Worm (Caenorhabditis elegans): ENCODE results near the gene B0228.8.

Gene B0228.8

ce11 chrII:7801899-7802298 is 40.6 kb upstream of the B0228.8 start:
- TF ChIP-seq tbx-37 (GFP tag; conservative IDR thresholded peaks at IDR 0.05) = no peak
- no peak for TF ChIP-seq ets-7 (tag; optimal IDR thresholded peaks at IDR 0.05)
- no peak for TF ChIP-seq ceh-13 (GFP tag; optimal IDR thresholded peaks at IDR 0.05)
- no peak for TF ChIP-seq B0310.2 (tag; optimal IDR thresholded peaks at IDR 0.05)
- TF ChIP-seq tbx-11 (GFP tag; IDR thresholded peaks at IDR 0.05) = no peak

DNA sequence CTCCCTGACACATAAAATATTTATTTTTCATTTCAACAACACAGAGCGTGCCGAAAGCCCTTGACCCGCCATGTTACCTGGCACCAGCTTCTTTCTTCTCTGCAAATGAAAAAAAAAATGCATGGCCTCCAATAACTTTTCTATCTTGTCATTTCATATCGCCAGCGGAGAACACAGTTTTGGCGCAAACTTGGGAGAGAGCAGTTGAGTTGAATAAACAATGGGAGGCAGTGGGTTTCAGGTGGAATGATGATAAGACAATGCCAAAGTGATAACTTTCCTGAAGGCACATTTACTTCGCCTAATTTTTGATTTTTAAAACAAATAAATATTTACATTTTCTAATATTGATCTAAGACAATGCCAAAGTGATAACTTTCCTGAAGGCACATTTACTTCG is 39.9 kb upstream of the B0228.8 start:
- TF ChIP-seq ets-7 (tag; optimal IDR thresholded peaks at IDR 0.05) = no peak
- TF ChIP-seq F13C5.2 (tag; optimal IDR thresholded peaks at IDR 0.05) = no peak
- TF ChIP-seq pes-1 (GFP tag; IDR thresholded peaks at IDR 0.05) = no peak
- no peak for TF ChIP-seq tra-4 (tag; optimal IDR thresholded peaks at IDR 0.05)
- no peak for TF ChIP-seq tbx-37 (GFP tag; conservative IDR thresholded peaks at IDR 0.05)
- no peak for TF ChIP-seq hmbx-1 (tag; optimal IDR thresholded peaks at IDR 0.05)
- no peak for TF ChIP-seq scrt-1 (GFP tag; IDR thresholded peaks at IDR 0.05)
- TF ChIP-seq ceh-13 (GFP tag; optimal IDR thresholded peaks at IDR 0.05) = no peak
- TF ChIP-seq aly-1 (tag; optimal IDR thresholded peaks at IDR 0.05) = no peak
- no peak for TF ChIP-seq ceh-36 (tag; optimal IDR thresholded peaks at IDR 0.05)
- TF ChIP-seq ama-1 (optimal IDR thresholded peaks at IDR 0.05) = no peak

ce11 chrII:7795299-7795698 is 34.0 kb upstream of the B0228.8 start:
- TF ChIP-seq tra-4 (tag; optimal IDR thresholded peaks at IDR 0.05) (no peak), hmg-4 (GFP tag; optimal IDR thresholded peaks at IDR 0.05) (no peak), ceh-13 (GFP tag; optimal IDR thresholded peaks at IDR 0.05) (no peak), scrt-1 (GFP tag; IDR thresholded peaks at IDR 0.05) (no peak), F13C5.2 (tag; optimal IDR thresholded peaks at IDR 0.05) (no peak), ama-1 (optimal IDR thresholded peaks at IDR 0.05) (no peak), flt-1 (GFP tag; IDR thresholded peaks at IDR 0.05) (no peak), B0310.2 (tag; optimal IDR thresholded peaks at IDR 0.05) (no peak), hnd-1 (tag; optimal IDR thresholded peaks at IDR 0.05) (no peak), pes-1 (GFP tag; IDR thresholded peaks at IDR 0.05) (no peak), hmbx-1 (tag; optimal IDR thresholded peaks at IDR 0.05) (no peak), ceh-36 (tag; optimal IDR thresholded peaks at IDR 0.05) (no peak), tbx-11 (GFP tag; IDR thresholded peaks at IDR 0.05) (no peak), tbx-37 (GFP tag; conservative IDR thresholded peaks at IDR 0.05) (no peak), sea-1 (GFP tag; conservative IDR thresholded peaks at IDR 0.05) (no peak), aly-1 (tag; optimal IDR thresholded peaks at IDR 0.05) (no peak), ets-7 (tag; optimal IDR thresholded peaks at IDR 0.05) (no peak)

DNA sequence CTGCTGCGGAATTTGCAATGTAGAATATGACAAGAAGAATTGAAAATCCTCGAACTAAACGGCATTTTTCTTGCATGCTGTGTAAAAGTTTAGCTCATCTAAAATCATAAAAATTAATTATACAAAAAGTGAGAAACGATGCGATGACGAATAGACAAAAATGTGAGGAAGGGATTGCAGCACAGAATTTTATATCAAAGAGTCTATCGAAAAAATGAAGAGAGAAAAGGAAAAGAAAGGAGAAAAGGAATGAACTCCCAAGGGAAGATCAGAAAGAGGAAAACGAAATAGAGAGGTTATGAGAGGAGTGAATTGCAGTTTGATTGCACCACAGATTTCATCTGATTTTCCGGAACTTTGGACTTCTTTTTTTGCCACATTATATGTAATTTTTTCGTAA is 32.9 kb upstream of the B0228.8 start, which contains the start of gene glr-4:
Gene glr-4 (minus strand): TSS at position 101 of the 400 bp plus-strand sequence.
- TF ChIP-seq ets-7 (tag; optimal IDR thresholded peaks at IDR 0.05) = no peak
- TF ChIP-seq F13C5.2 (tag; optimal IDR thresholded peaks at IDR 0.05) = no peak
- TF ChIP-seq tra-4 (tag; optimal IDR thresholded peaks at IDR 0.05) = no peak
- TF ChIP-seq tbx-37 (GFP tag; conservative IDR thresholded peaks at IDR 0.05) = no peak
- no peak for TF ChIP-seq scrt-1 (GFP tag; IDR thresholded peaks at IDR 0.05)
- TF ChIP-seq hnd-1 (tag; optimal IDR thresholded peaks at IDR 0.05) = no peak
- no peak for TF ChIP-seq tbx-11 (GFP tag; IDR thresholded peaks at IDR 0.05)
- no peak for TF ChIP-seq hmbx-1 (tag; optimal IDR thresholded peaks at IDR 0.05)
- TF ChIP-seq ama-1 (optimal IDR thresholded peaks at IDR 0.05) = no peak
- TF ChIP-seq B0310.2 (tag; optimal IDR thresholded peaks at IDR 0.05) = no peak
- no peak for TF ChIP-seq pes-1 (GFP tag; IDR thresholded peaks at IDR 0.05)
- TF ChIP-seq ceh-13 (GFP tag; optimal IDR thresholded peaks at IDR 0.05) = no peak
- TF ChIP-seq ceh-36 (tag; optimal IDR thresholded peaks at IDR 0.05) = no peak
- TF ChIP-seq aly-1 (tag; optimal IDR thresholded peaks at IDR 0.05) = no peak
- no peak for TF ChIP-seq hmg-4 (GFP tag; optimal IDR thresholded peaks at IDR 0.05)
- no peak for TF ChIP-seq flt-1 (GFP tag; IDR thresholded peaks at IDR 0.05)
- TF ChIP-seq sea-1 (GFP tag; conservative IDR thresholded peaks at IDR 0.05) = no peak

DNA sequence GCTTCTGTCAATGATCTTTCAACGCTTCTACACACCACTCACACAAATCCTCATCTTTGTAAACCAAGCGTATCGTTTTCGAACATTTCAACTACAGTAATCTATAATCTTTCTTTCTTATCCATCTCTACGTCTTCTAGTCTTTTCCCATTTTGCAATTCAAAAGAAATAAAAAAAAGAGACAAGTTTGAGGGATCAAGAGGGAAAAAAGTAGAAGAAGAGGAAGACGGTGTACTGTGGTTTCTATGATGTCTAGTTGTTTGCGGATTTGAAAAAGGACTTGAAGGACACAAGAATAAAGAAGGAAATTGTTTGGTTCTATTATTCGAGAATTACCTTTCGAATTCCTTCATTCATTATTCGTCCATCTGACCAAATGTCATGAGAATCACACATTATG is 31.2 kb upstream of the B0228.8 start:
- TF ChIP-seq tra-4 (tag; optimal IDR thresholded peaks at IDR 0.05) (no peak), tbx-37 (GFP tag; conservative IDR thresholded peaks at IDR 0.05) (no peak), hnd-1 (tag; optimal IDR thresholded peaks at IDR 0.05) (no peak), pes-1 (GFP tag; IDR thresholded peaks at IDR 0.05) (no peak), tbx-11 (GFP tag; IDR thresholded peaks at IDR 0.05) (no peak), hmbx-1 (tag; optimal IDR thresholded peaks at IDR 0.05) (no peak), ceh-36 (tag; optimal IDR thresholded peaks at IDR 0.05) (no peak), ama-1 (optimal IDR thresholded peaks at IDR 0.05) (no peak), ets-7 (tag; optimal IDR thresholded peaks at IDR 0.05) (no peak), ceh-13 (GFP tag; optimal IDR thresholded peaks at IDR 0.05) (no peak), sea-1 (GFP tag; conservative IDR thresholded peaks at IDR 0.05) (no peak), B0310.2 (tag; optimal IDR thresholded peaks at IDR 0.05) (no peak), hmg-4 (GFP tag; optimal IDR thresholded peaks at IDR 0.05) (no peak), scrt-1 (GFP tag; IDR thresholded peaks at IDR 0.05) (no peak), F13C5.2 (tag; optimal IDR thresholded peaks at IDR 0.05) (no peak), flt-1 (GFP tag; IDR thresholded peaks at IDR 0.05) (no peak), aly-1 (tag; optimal IDR thresholded peaks at IDR 0.05) (no peak)

ce11 chrII:7791408-7792050 is 30.2 kb upstream of the B0228.8 start:
- TF ChIP-seq ets-7 (tag; optimal IDR thresholded peaks at IDR 0.05) = no peak
- TF ChIP-seq ama-1 (optimal IDR thresholded peaks at IDR 0.05) = no peak
- no peak for TF ChIP-seq flt-1 (GFP tag; IDR thresholded peaks at IDR 0.05)

DNA sequence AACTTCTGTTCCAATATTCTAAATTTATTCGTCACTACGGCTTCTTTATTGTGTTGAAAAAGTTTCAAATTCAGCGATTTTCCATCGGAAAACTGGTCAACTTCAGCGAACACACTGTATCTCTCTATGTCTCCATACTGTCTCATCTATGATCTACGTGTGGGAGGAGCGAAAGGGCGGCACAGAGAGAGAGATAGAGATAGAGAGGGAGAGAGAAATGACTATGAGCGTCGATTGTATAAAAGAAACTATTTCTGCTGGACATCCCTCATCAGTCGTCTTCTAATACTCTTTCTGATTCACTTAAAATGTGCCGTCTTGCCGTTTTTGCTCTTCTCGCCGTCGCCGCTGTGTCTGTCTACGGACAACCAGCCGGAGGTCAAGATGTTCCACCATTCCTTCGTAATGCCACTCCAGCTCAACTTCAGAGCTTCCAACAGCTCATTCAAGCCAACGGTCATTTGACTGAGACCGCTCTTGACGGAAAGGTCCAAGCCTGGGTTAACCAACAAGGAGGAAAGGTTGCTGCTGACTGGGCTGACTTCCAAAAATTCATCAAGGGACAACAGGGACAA is 29.1 kb upstream of the B0228.8 start, which contains the start of gene srlf-1:
Gene srlf-1 (plus strand): TSS at position 268 of the 575 bp plus-strand sequence.
- no peak for TF ChIP-seq hnd-1 (tag; optimal IDR thresholded peaks at IDR 0.05)
- no peak for TF ChIP-seq pes-1 (GFP tag; IDR thresholded peaks at IDR 0.05)
- TF ChIP-seq ama-1 (optimal IDR thresholded peaks at IDR 0.05) = peak; percentile 68
- no peak for TF ChIP-seq tbx-37 (GFP tag; conservative IDR thresholded peaks at IDR 0.05)

Data from whole organism, early embryonic.